Worm (Caenorhabditis elegans): ENCODE measurements around the gene lido-9.

The lido-9 gene

ce11 chrII:3045875-3046274 is 45.3 kb downstream of the lido-9 start, which contains the start of gene sri-30:
Gene sri-30 (plus strand): TSS chrII:3046175.
- TF ChIP-seq ceh-28 (tag; optimal IDR thresholded peaks at IDR 0.05) (no peak), ama-1 (optimal IDR thresholded peaks at IDR 0.05) (no peak), pqm-1 (tag; optimal IDR thresholded peaks at IDR 0.05) (no peak), eor-1 (tag; optimal IDR thresholded peaks at IDR 0.05) (no peak), ztf-11 (tag; optimal IDR thresholded peaks at IDR 0.05) (no peak), elt-1 (tag; optimal IDR thresholded peaks at IDR 0.05) (no peak)

- no peak for TF ChIP-seq ztf-11 (tag; optimal IDR thresholded peaks at IDR 0.05)
- no peak for TF ChIP-seq unc-39 (tag; optimal IDR thresholded peaks at IDR 0.05)
- TF ChIP-seq pqm-1 (tag; optimal IDR thresholded peaks at IDR 0.05) = no peak
- TF ChIP-seq nhr-76 (tag; optimal IDR thresholded peaks at IDR 0.05) = no peak
- no peak for TF ChIP-seq egl-5 (tag; optimal IDR thresholded peaks at IDR 0.05)
- no peak for TF ChIP-seq lin-39 (tag; optimal IDR thresholded peaks at IDR 0.05)
- TF ChIP-seq lin-15B (tag; optimal IDR thresholded peaks at IDR 0.05) = no peak
- no peak for TF ChIP-seq elt-3 (tag; optimal IDR thresholded peaks at IDR 0.05)
- no peak for TF ChIP-seq nhr-23 (tag; optimal IDR thresholded peaks at IDR 0.05)
- TF ChIP-seq ceh-9 (tag; optimal IDR thresholded peaks at IDR 0.05) = no peak
- TF ChIP-seq ceh-16 (tag; optimal IDR thresholded peaks at IDR 0.05) = no peak
- TF ChIP-seq mml-1 (tag; optimal IDR thresholded peaks at IDR 0.05) = no peak
- TF ChIP-seq ama-1 (optimal IDR thresholded peaks at IDR 0.05) = no peak
- no peak for TF ChIP-seq nhr-12 (tag; optimal IDR thresholded peaks at IDR 0.05)
- no peak for TF ChIP-seq skn-1 (tag; optimal IDR thresholded peaks at IDR 0.05)
- TF ChIP-seq mdl-1 (tag; optimal IDR thresholded peaks at IDR 0.05) = no peak
These were observed 47.8 kb downstream of the lido-9 start, which contains the start of gene sri-28 for ce11 chrII:3048378-3048777. Gene sri-28 (plus strand): TSS chrII:3048678.

ce11 chrII:3048989-3049388 is 48.4 kb downstream of the lido-9 start:
- TF ChIP-seq fkh-2 (tag; optimal IDR thresholded peaks at IDR 0.05) (no peak), unc-62 (GFP tag; optimal IDR thresholded peaks at IDR 0.05) (no peak), ceh-82 (tag; optimal IDR thresholded peaks at IDR 0.05) (no peak), nhr-12 (tag; optimal IDR thresholded peaks at IDR 0.05) (no peak), nhr-43 (tag; optimal IDR thresholded peaks at IDR 0.05; ENCODE audit: poor library complexity, severe bottlenecking) (no peak), fos-1 (tag; optimal IDR thresholded peaks at IDR 0.05) (no peak), lsy-12 (tag; optimal IDR thresholded peaks at IDR 0.05) (no peak), mml-1 (tag; optimal IDR thresholded peaks at IDR 0.05) (no peak), zag-1 (tag; optimal IDR thresholded peaks at IDR 0.05) (no peak), nhr-76 (tag; optimal IDR thresholded peaks at IDR 0.05) (no peak), ztf-11 (tag; optimal IDR thresholded peaks at IDR 0.05) (no peak), ceh-9 (tag; optimal IDR thresholded peaks at IDR 0.05) (no peak), eor-1 (tag; optimal IDR thresholded peaks at IDR 0.05) (no peak), nhr-237 (tag; optimal IDR thresholded peaks at IDR 0.05) (no peak), nhr-11 (tag; optimal IDR thresholded peaks at IDR 0.05) (no peak), nhr-77 (tag; optimal IDR thresholded peaks at IDR 0.05) (no peak), R02D3.7 (tag; optimal IDR thresholded peaks at IDR 0.05) (no peak), lin-15B (tag; optimal IDR thresholded peaks at IDR 0.05) (no peak), pha-4 (tag; optimal IDR thresholded peaks at IDR 0.05) (no peak), nhr-67 (tag; optimal IDR thresholded peaks at IDR 0.05) (no peak)

- TF ChIP-seq mml-1 (tag; optimal IDR thresholded peaks at IDR 0.05) (no peak), nhr-43 (tag; optimal IDR thresholded peaks at IDR 0.05; ENCODE audit: poor library complexity, severe bottlenecking) (no peak)
These were observed 50.1 kb downstream of the lido-9 start, which contains the start of gene sri-31 for ce11 chrII:3050703-3051102. Gene sri-31 (plus strand): TSS chrII:3051003.

ce11 chrII:3051332-3051731 is 50.8 kb downstream of the lido-9 start:
- no peak for TF ChIP-seq daf-12 (tag; optimal IDR thresholded peaks at IDR 0.05)
- no peak for TF ChIP-seq eor-1 (tag; optimal IDR thresholded peaks at IDR 0.05)
- TF ChIP-seq ceh-9 (tag; optimal IDR thresholded peaks at IDR 0.05) = no peak
- no peak for TF ChIP-seq elt-2 (tag; optimal IDR thresholded peaks at IDR 0.05)
- TF ChIP-seq fkh-10 (GFP tag; optimal IDR thresholded peaks at IDR 0.05) = no peak
- no peak for TF ChIP-seq ceh-82 (tag; optimal IDR thresholded peaks at IDR 0.05)
- TF ChIP-seq nhr-12 (tag; optimal IDR thresholded peaks at IDR 0.05) = no peak
- no peak for TF ChIP-seq tbx-2 (tag; optimal IDR thresholded peaks at IDR 0.05)
- TF ChIP-seq ceh-28 (tag; optimal IDR thresholded peaks at IDR 0.05) = no peak
- no peak for TF ChIP-seq pha-4 (tag; optimal IDR thresholded peaks at IDR 0.05)
- TF ChIP-seq nhr-77 (tag; optimal IDR thresholded peaks at IDR 0.05) = no peak
- no peak for TF ChIP-seq fkh-2 (tag; optimal IDR thresholded peaks at IDR 0.05)

Data from whole organism, L3 larva.